Fruit fly (Drosophila melanogaster) whole organism, embryonic: ENCODE results near the gene Gss1.

Experiments used
- Atf6 ChIP-seq: fragments of 200-800 bp; sonication (Bioruptor generic); IDR thresholded peaks from 2 replicates; pipeline ENCODE4 v1.3.6; 2022; ENCODE audit warnings: missing biosample characterization, missing genetic modification characterization
- CG12299 ChIP-seq: fragments of 200-800 bp; sonication (Bioruptor generic); optimal IDR thresholded peaks from 2 replicates; lab custom pipeline; 2018; ENCODE audit warnings: missing biosample characterization, mild to moderate bottlenecking, missing genetic modification characterization
- CG12659 ChIP-seq: fragments of 200-800 bp; sonication (Bioruptor generic); optimal IDR thresholded peaks from 3 replicates; lab custom pipeline; 2017; ENCODE audit warnings: mild to moderate bottlenecking, missing biosample characterization, missing genetic modification reagents, missing genetic modification characterization
- CG13123 ChIP-seq: fragments of 200-800 bp; sonication (Bioruptor generic); optimal IDR thresholded peaks from 2 replicates; lab custom pipeline; 2016; ENCODE audit warnings: missing biosample characterization, missing genetic modification characterization
- CG14860 ChIP-seq: fragments of 200-800 bp; sonication (Bioruptor generic); IDR thresholded peaks from 3 replicates; pipeline ENCODE4 v1.3.6; 2022; ENCODE audit warnings: missing biosample characterization, missing genetic modification characterization; ENCODE audit not compliant: partially characterized antibody
- CG15514 ChIP-seq: fragments of 200-800 bp; sonication (Bioruptor generic); optimal IDR thresholded peaks from 3 replicates; lab custom pipeline; 2017; ENCODE audit warnings: missing biosample characterization, missing genetic modification characterization, mild to moderate bottlenecking, moderate library complexity, missing genetic modification reagents
- CG16863 ChIP-seq: fragments of 200-800 bp; sonication (Bioruptor generic); optimal IDR thresholded peaks from 3 replicates; lab custom pipeline; 2016; ENCODE audit warnings: missing biosample characterization, missing genetic modification characterization
- CG17186 ChIP-seq: fragments of 200-800 bp; sonication (Bioruptor generic); optimal IDR thresholded peaks from 3 replicates; lab custom pipeline; 2017; ENCODE audit warnings: missing biosample characterization, missing genetic modification reagents, missing genetic modification characterization
- CG17328 ChIP-seq: fragments of 200-800 bp; sonication (Bioruptor generic); IDR thresholded peaks from 2 replicates; pipeline ENCODE4 v1.3.6; 2022; ENCODE audit warnings: missing biosample characterization, missing genetic modification characterization
- CG17385 ChIP-seq: fragments of 200-800 bp; sonication (Bioruptor generic); optimal IDR thresholded peaks from 3 replicates; lab custom pipeline; 2018; ENCODE audit warnings: missing biosample characterization, mild to moderate bottlenecking, missing genetic modification characterization
- CG18599 ChIP-seq: fragments of 200-800 bp; sonication (Bioruptor generic); optimal IDR thresholded peaks from 3 replicates; lab custom pipeline; 2017; ENCODE audit warnings: missing biosample characterization, missing genetic modification characterization, mild to moderate bottlenecking, moderate library complexity, missing genetic modification reagents
- CG18764 ChIP-seq: fragments of 200-800 bp; sonication (Bioruptor generic); optimal IDR thresholded peaks from 3 replicates; lab custom pipeline; 2016; ENCODE audit warnings: missing biosample characterization, missing genetic modification characterization
- CG2120 ChIP-seq: fragments of 200-800 bp; sonication (Bioruptor generic); optimal IDR thresholded peaks from 3 replicates; lab custom pipeline; 2016; ENCODE audit warnings: missing biosample characterization, missing genetic modification characterization
- CG2875 ChIP-seq: fragments of 200-800 bp; sonication (Bioruptor generic); optimal IDR thresholded peaks from 2 replicates; lab custom pipeline; 2017; ENCODE audit warnings: missing biosample characterization, mild to moderate bottlenecking, missing genetic modification characterization, missing genetic modification reagents
- CG30020 ChIP-seq: fragments of 200-800 bp; optimal IDR thresholded peaks from 2 replicates; lab custom pipeline; 2019; ENCODE audit warnings: missing biosample characterization, mild to moderate bottlenecking, missing genetic modification characterization, moderate library complexity
- CG3163 ChIP-seq: fragments of 200-800 bp; sonication (Bioruptor generic); optimal IDR thresholded peaks from 3 replicates; lab custom pipeline; 2016; ENCODE audit warnings: missing biosample characterization, missing genetic modification characterization
- CG4282 ChIP-seq: fragments of 200-800 bp; sonication (Bioruptor generic); optimal IDR thresholded peaks from 2 replicates; lab custom pipeline; 2016; ENCODE audit warnings: missing biosample characterization, missing genetic modification characterization
- CG4617 ChIP-seq: fragments of 200-800 bp; sonication (Bioruptor generic); optimal IDR thresholded peaks from 3 replicates; lab custom pipeline; 2016; ENCODE audit warnings: missing biosample characterization, missing genetic modification characterization, borderline replicate concordance
- CG6654 ChIP-seq: fragments of 200-800 bp; sonication (Bioruptor generic); optimal IDR thresholded peaks from 2 replicates; lab custom pipeline; 2017; ENCODE audit warnings: missing biosample characterization, mild to moderate bottlenecking, missing genetic modification characterization
- CG9797 ChIP-seq: fragments of 200-800 bp; sonication (Bioruptor generic); optimal IDR thresholded peaks from 3 replicates; lab custom pipeline; 2018; ENCODE audit warnings: missing biosample characterization, mild to moderate bottlenecking, missing genetic modification characterization
- Elba2 ChIP-seq: fragments of 200-800 bp; sonication (Bioruptor generic); optimal IDR thresholded peaks from 3 replicates; lab custom pipeline; 2016; ENCODE audit warnings: missing biosample characterization, missing genetic modification characterization
- Gsc ChIP-seq: fragments of 200-800 bp; sonication (Bioruptor generic); IDR thresholded peaks from 2 replicates; pipeline ENCODE4 v1.3.6; 2022; ENCODE audit warnings: missing biosample characterization, missing genetic modification characterization
- HLH3B ChIP-seq: fragments of 200-800 bp; sonication (Bioruptor generic); IDR thresholded peaks from 2 replicates; pipeline ENCODE4 v1.3.6; 2022; ENCODE audit warnings: missing biosample characterization, missing genetic modification characterization
- Hsf ChIP-seq: fragments of 200-800 bp; sonication (Bioruptor generic); optimal IDR thresholded peaks from 3 replicates; lab custom pipeline; 2016; ENCODE audit warnings: missing biosample characterization, missing genetic modification characterization
- Myb ChIP-seq: fragments of 200-800 bp; sonication (Bioruptor generic); optimal IDR thresholded peaks from 2 replicates; lab custom pipeline; 2016; ENCODE audit warnings: missing biosample characterization, missing genetic modification characterization
- NC2β ChIP-seq: fragments of 200-800 bp; sonication (Bioruptor generic); optimal IDR thresholded peaks from 2 replicates; lab custom pipeline; 2016; ENCODE audit warnings: missing biosample characterization, missing genetic modification characterization
- Poxn ChIP-seq: fragments of 200-800 bp; sonication (Bioruptor generic); IDR thresholded peaks from 2 replicates; pipeline ENCODE4 v1.3.6; 2022; ENCODE audit warnings: missing biosample characterization, missing genetic modification characterization
- Six4 ChIP-seq: fragments of 200-800 bp; sonication (Bioruptor generic); optimal IDR thresholded peaks from 2 replicates; lab custom pipeline; 2016; ENCODE audit warnings: missing biosample characterization, missing genetic modification characterization
- Spps ChIP-seq: fragments of 200-800 bp; sonication (Bioruptor generic); optimal IDR thresholded peaks from 2 replicates; lab custom pipeline; 2018; ENCODE audit warnings: missing biosample characterization, mild to moderate bottlenecking, missing genetic modification characterization
- Stat92E ChIP-seq, 3 experiments: fragments of >200 bp in 2 of 3; fragments of 200-800 bp in 1 of 3; sonication (Bioruptor generic) in 1 of 3; optimal IDR thresholded peaks; 2 replicates each; lab custom pipeline; 2017 to 2019; ENCODE audit warnings: missing biosample characterization in 3 of 3, missing genetic modification characterization in 3 of 3, mild to moderate bottlenecking in 1 of 3, moderate library complexity in 1 of 3
- TFAM ChIP-seq: fragments of 200-800 bp; sonication (Bioruptor generic); optimal IDR thresholded peaks from 2 replicates; lab custom pipeline; 2017; ENCODE audit warnings: missing biosample characterization, missing genetic modification characterization, inconsistent platforms
- Xrp1 ChIP-seq: fragments of 200-800 bp; sonication (Bioruptor generic); IDR thresholded peaks from 2 replicates; pipeline ENCODE4 v1.3.6; 2022; ENCODE audit warnings: missing biosample characterization, missing genetic modification characterization
- chinmo ChIP-seq: fragments of 200-800 bp; sonication (Bioruptor generic); IDR thresholded peaks from 4 replicates; pipeline ENCODE4 v1.3.6; 2022; ENCODE audit warnings: missing biosample characterization, missing genetic modification characterization; ENCODE audit not compliant: partially characterized antibody
- dmrt11E ChIP-seq: fragments of 200-800 bp; sonication (Bioruptor generic); optimal IDR thresholded peaks from 3 replicates; lab custom pipeline; 2018; ENCODE audit warnings: missing biosample characterization, mild to moderate bottlenecking, missing genetic modification characterization, moderate library complexity
- fd102C ChIP-seq: fragments of 200-800 bp; sonication (Bioruptor generic); optimal IDR thresholded peaks from 2 replicates; lab custom pipeline; 2018; ENCODE audit warnings: missing biosample characterization, mild to moderate bottlenecking, missing genetic modification characterization, moderate library complexity
- gsb ChIP-seq: fragments of 200-800 bp; sonication (Bioruptor generic); IDR thresholded peaks from 2 replicates; pipeline ENCODE4 v1.3.6; 2022; ENCODE audit warnings: missing biosample characterization, missing genetic modification characterization
- insv ChIP-seq, 2 experiments: fragments of 200-800 bp; sonication (Bioruptor generic); optimal IDR thresholded peaks; 3 replicates each; lab custom pipeline; 2016 to 2018; ENCODE audit warnings: missing biosample characterization in 2 of 2, missing genetic modification characterization in 2 of 2
- jing ChIP-seq: fragments of 200-800 bp; sonication (Bioruptor generic); optimal IDR thresholded peaks from 2 replicates; lab custom pipeline; 2018; ENCODE audit warnings: missing biosample characterization, mild to moderate bottlenecking, missing genetic modification characterization
- mirr ChIP-seq: fragments of 200-800 bp; sonication (Bioruptor generic); optimal IDR thresholded peaks from 3 replicates; lab custom pipeline; 2018; ENCODE audit warnings: missing biosample characterization, mild to moderate bottlenecking, missing genetic modification characterization
- mld ChIP-seq: fragments of 200-800 bp; sonication (Bioruptor generic); IDR thresholded peaks from 3 replicates; pipeline ENCODE4 v1.3.6; 2022; ENCODE audit warnings: missing biosample characterization, missing genetic modification characterization; ENCODE audit not compliant: partially characterized antibody
- odd ChIP-seq: fragments of 200-800 bp; sonication (Bioruptor generic); optimal IDR thresholded peaks from 2 replicates; lab custom pipeline; 2017; ENCODE audit warnings: missing biosample characterization, mild to moderate bottlenecking, missing genetic modification characterization
- p53 ChIP-seq: fragments of 200-800 bp; sonication (Bioruptor generic); optimal IDR thresholded peaks from 2 replicates; lab custom pipeline; 2016; ENCODE audit warnings: missing biosample characterization, missing genetic modification characterization
- pan ChIP-seq, 4 experiments: fragments of >200 bp in 3 of 4; fragments of 200-800 bp in 1 of 4; sonication (Bioruptor generic) in 1 of 4; optimal IDR thresholded peaks in 3 of 4; IDR thresholded peaks in 1 of 4; 2 replicates each; pipeline versions ENCODE4 v1.3.6 to Lab custom; 2017 to 2022; ENCODE audit warnings: missing biosample characterization in 2 of 4, missing genetic modification characterization in 2 of 4, mixed read lengths in 1 of 4
- repo ChIP-seq: fragments of 200-800 bp; sonication (Bioruptor generic); optimal IDR thresholded peaks from 2 replicates; lab custom pipeline; 2016; ENCODE audit warnings: missing biosample characterization, missing genetic modification characterization
- sr ChIP-seq: fragments of 200-800 bp; sonication (Bioruptor generic); IDR thresholded peaks from 3 replicates; pipeline ENCODE4 v1.3.6; 2022; ENCODE audit warnings: missing biosample characterization, missing genetic modification characterization
- ssp ChIP-seq: fragments of 200-800 bp; sonication (Bioruptor generic); IDR thresholded peaks from 2 replicates; pipeline ENCODE4 v1.3.6; 2022; ENCODE audit warnings: missing biosample characterization, missing genetic modification characterization
- tna ChIP-seq: fragments of 200-800 bp; sonication (Bioruptor generic); IDR thresholded peaks from 2 replicates; pipeline ENCODE4 v1.3.6; 2022; ENCODE audit warnings: missing biosample characterization, missing genetic modification characterization; ENCODE audit not compliant: partially characterized antibody
- trem ChIP-seq: fragments of 200-800 bp; optimal IDR thresholded peaks from 3 replicates; lab custom pipeline; 2019; ENCODE audit warnings: missing biosample characterization, mild to moderate bottlenecking, missing genetic modification characterization, moderate library complexity
- vnd ChIP-seq: fragments of 200-800 bp; sonication (Bioruptor generic); IDR thresholded peaks from 3 replicates; pipeline ENCODE4 v1.3.6; 2022; ENCODE audit warnings: missing biosample characterization, missing genetic modification characterization; ENCODE audit not compliant: partially characterized antibody
- wdn ChIP-seq: fragments of 200-800 bp; sonication (Bioruptor generic); IDR thresholded peaks from 2 replicates; pipeline ENCODE4 v1.3.6; 2022; ENCODE audit warnings: missing biosample characterization, missing genetic modification characterization
- yki ChIP-seq: fragments of >200 bp; optimal IDR thresholded peaks from 3 replicates; lab custom pipeline; 2018

The Gss1 gene

DNA sequence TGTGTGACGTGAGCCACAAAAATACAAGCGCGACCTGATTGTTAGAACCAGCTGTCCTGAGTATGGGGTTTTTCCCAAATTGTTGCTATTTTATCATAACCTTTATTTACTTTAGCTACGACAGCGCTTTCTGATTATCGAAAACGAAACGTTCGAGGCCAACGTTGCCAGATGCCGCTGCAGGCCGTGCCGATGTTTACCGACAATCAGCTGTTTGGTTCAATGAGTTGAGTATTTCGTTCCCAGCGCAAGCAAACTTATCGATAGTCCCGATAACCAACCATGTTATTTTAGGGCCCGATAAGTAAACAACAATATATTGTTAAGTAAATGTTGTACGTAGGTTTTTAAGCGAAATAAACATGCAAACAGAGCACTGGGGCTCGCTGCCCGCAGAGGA lies 39.2 kb upstream of the Gss1 start, which contains the start of the genes CG15814 and Spt7 (continued):
- peak in 1 of 2 experiments; percentile 55 for TF ChIP-seq insv (GFP tag; optimal IDR thresholded peaks at IDR 0.05; lab: Kevin White, UChicago)
- peak; percentile 40 for TF ChIP-seq mirr (GFP tag; lab: Kevin White, UChicago)
- peak; percentile 2 for TF ChIP-seq odd (GFP tag; lab: Kevin White, UChicago)
- TF ChIP-seq CG17186 (GFP tag; lab: Kevin White, UChicago), result peak; percentile 83
- TF ChIP-seq dmrt11E (tag; lab: Kevin White, UChicago), result peak; percentile 11
- TF ChIP-seq Spps (tag; lab: Kevin White, UChicago), result no peak
- TF ChIP-seq trem (tag; lab: Kevin White, UChicago), result peak; percentile 81
- peak; percentile 82 for TF ChIP-seq mld (GFP tag; lab: Robert Waterston, UW)
- TF ChIP-seq CG3163, result peak; percentile 37
- no peak for TF ChIP-seq TFAM (GFP tag; lab: Kevin White, UChicago)
- peak; percentile 31 for TF ChIP-seq CG17385 (GFP tag; lab: Kevin White, UChicago)
- no peak for TF ChIP-seq CG2875 (GFP tag; lab: Kevin White, UChicago)
- TF ChIP-seq CG9797, result peak; percentile 54
- peak; percentile 40 for TF ChIP-seq NC2β (GFP tag; lab: Kevin White, UChicago)
- peak; percentile 85 for TF ChIP-seq CG15514 (GFP tag; lab: Kevin White, UChicago)
- peak; percentile 50 for TF ChIP-seq CG18599
- peak; percentile 15 for TF ChIP-seq Hsf (GFP tag; lab: Kevin White, UChicago)
- TF ChIP-seq repo, result peak; percentile 6
- no peak for TF ChIP-seq HLH3B (GFP tag; lab: Robert Waterston, UW)
- peak; percentile 67 for TF ChIP-seq CG12659 (GFP tag; lab: Kevin White, UChicago)
- TF ChIP-seq chinmo (GFP tag; lab: Robert Waterston, UW), result peak; percentile 94
- no peak for TF ChIP-seq Stat92E (GFP tag; optimal IDR thresholded peaks at IDR 0.05; lab: Kevin White, UChicago)
- TF ChIP-seq CG30020, result peak; percentile 32
- TF ChIP-seq CG2120 (GFP tag; lab: Kevin White, UChicago), result peak; percentile 47
- no peak for TF ChIP-seq CG6654

DNA sequence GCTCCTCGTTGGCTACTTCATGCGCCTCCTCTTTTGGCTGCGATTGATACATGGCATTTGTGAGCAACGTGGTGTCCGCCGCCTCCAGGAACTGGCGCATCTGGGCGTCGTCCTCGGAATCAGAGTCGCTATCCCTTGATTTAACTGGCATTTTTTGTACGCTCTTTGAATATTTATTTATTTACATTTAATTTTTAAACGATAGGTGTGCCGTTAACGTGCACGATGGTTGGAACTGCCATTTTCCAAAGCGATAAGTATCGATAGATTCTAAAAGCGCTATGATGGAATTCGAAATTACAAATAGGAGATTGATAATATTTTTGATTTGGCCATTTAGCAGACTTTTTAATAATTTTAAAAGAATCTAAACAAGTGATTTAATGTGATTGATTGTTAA lies 36.9 kb upstream of the Gss1 start, which contains the start of gene CG32554:
Gene CG32554 (minus strand): TSS at position 229 of the 400 bp plus-strand sequence.
- TF ChIP-seq Xrp1 (GFP tag; lab: Robert Waterston, UW) (no peak), vnd (GFP tag; lab: Robert Waterston, UW) (peak; percentile 83), CG16863 (GFP tag; lab: Kevin White, UChicago) (no peak), jing (GFP tag; lab: Kevin White, UChicago) (no peak), p53 (GFP tag; lab: Kevin White, UChicago) (no peak), Elba2 (GFP tag; lab: Kevin White, UChicago) (no peak), pan (optimal IDR thresholded peaks at IDR 0.05; lab: Kevin White, UChicago) (no peak), pan (GFP tag; optimal IDR thresholded peaks at IDR 0.05 in 1 of 2, IDR thresholded peaks at IDR 0.05 in 1 of 2) (no peak), gsb (no peak), yki (lab: Kevin White, UChicago) (no peak), CG14860 (peak; percentile 81), Six4 (GFP tag; lab: Kevin White, UChicago) (no peak), ssp (GFP tag; lab: Robert Waterston, UW) (no peak), CG4617 (GFP tag; lab: Kevin White, UChicago) (no peak), tna (GFP tag; lab: Robert Waterston, UW) (peak; percentile 85), CG12299 (no peak), Atf6 (no peak), Poxn (no peak), Myb (GFP tag; lab: Kevin White, UChicago) (peak; percentile 61), CG13123 (no peak), wdn (GFP tag; lab: Robert Waterston, UW) (no peak), fd102C (GFP tag; lab: Kevin White, UChicago) (no peak), CG17328 (GFP tag; lab: Robert Waterston, UW) (no peak), NC2β (GFP tag; lab: Kevin White, UChicago) (no peak), CG18764 (no peak), sr (GFP tag; lab: Robert Waterston, UW) (no peak), Gsc (GFP tag; lab: Robert Waterston, UW) (no peak), CG4282 (no peak)
